Fruit fly (Drosophila melanogaster) whole organism, embryonic: Measurements from ENCODE around the gene CG5910.

Experiments used
- Atf-2 ChIP-seq: fragments of 200-800 bp; sonication (Bioruptor generic); optimal IDR thresholded peaks from 2 replicates; lab custom pipeline; 2016; ENCODE audit warnings: missing biosample characterization, missing genetic modification characterization
- CG1024 ChIP-seq: fragments of 200-800 bp; sonication (Bioruptor generic); IDR thresholded peaks from 2 replicates; pipeline ENCODE4 v1.3.6; 2022; ENCODE audit warnings: missing biosample characterization, missing genetic modification characterization
- CG10321 ChIP-seq: fragments of 200-800 bp; sonication (Bioruptor generic); IDR thresholded peaks from 2 replicates; pipeline ENCODE4 v1.3.6; 2022; ENCODE audit warnings: missing biosample characterization, missing genetic modification characterization
- CG11560 ChIP-seq: fragments of 200-800 bp; sonication (Bioruptor generic); IDR thresholded peaks from 3 replicates; pipeline ENCODE4 v1.3.6; 2022; ENCODE audit warnings: missing biosample characterization, missing genetic modification characterization
- CG12236 ChIP-seq: fragments of 200-800 bp; sonication (Bioruptor generic); optimal IDR thresholded peaks from 2 replicates; lab custom pipeline; 2016; ENCODE audit warnings: missing biosample characterization, missing genetic modification characterization
- CG1233 ChIP-seq: fragments of 200-800 bp; sonication (Bioruptor generic); optimal IDR thresholded peaks from 4 replicates; lab custom pipeline; 2018; ENCODE audit warnings: missing biosample characterization, mild to moderate bottlenecking, missing genetic modification characterization
- CG12659 ChIP-seq: fragments of 200-800 bp; sonication (Bioruptor generic); optimal IDR thresholded peaks from 3 replicates; lab custom pipeline; 2017; ENCODE audit warnings: mild to moderate bottlenecking, missing biosample characterization, missing genetic modification reagents, missing genetic modification characterization
- CG12942 ChIP-seq: fragments of 200-800 bp; sonication (Bioruptor generic); optimal IDR thresholded peaks from 3 replicates; lab custom pipeline; 2016; ENCODE audit warnings: missing biosample characterization, missing genetic modification characterization
- CG13894 ChIP-seq: fragments of 200-800 bp; sonication (Bioruptor generic); optimal IDR thresholded peaks from 3 replicates; lab custom pipeline; 2018; ENCODE audit warnings: missing biosample characterization, mild to moderate bottlenecking, missing genetic modification characterization, moderate library complexity
- CG14050 ChIP-seq: fragments of 200-800 bp; sonication (Bioruptor generic); IDR thresholded peaks from 3 replicates; pipeline ENCODE4 v1.3.6; 2022; ENCODE audit warnings: missing biosample characterization, missing genetic modification characterization
- CG14860 ChIP-seq: fragments of 200-800 bp; sonication (Bioruptor generic); IDR thresholded peaks from 3 replicates; pipeline ENCODE4 v1.3.6; 2022; ENCODE audit warnings: missing biosample characterization, missing genetic modification characterization; ENCODE audit not compliant: partially characterized antibody
- CG15011 ChIP-seq: fragments of 200-800 bp; sonication (Bioruptor generic); optimal IDR thresholded peaks from 3 replicates; lab custom pipeline; 2018; ENCODE audit warnings: missing biosample characterization, mild to moderate bottlenecking, missing genetic modification characterization
- CG15269 ChIP-seq: fragments of 200-800 bp; sonication (Bioruptor generic); optimal IDR thresholded peaks from 2 replicates; lab custom pipeline; 2018; ENCODE audit warnings: missing biosample characterization, mild to moderate bottlenecking, missing genetic modification characterization, moderate library complexity
- CG15514 ChIP-seq: fragments of 200-800 bp; sonication (Bioruptor generic); optimal IDR thresholded peaks from 3 replicates; lab custom pipeline; 2017; ENCODE audit warnings: missing biosample characterization, missing genetic modification characterization, mild to moderate bottlenecking, moderate library complexity, missing genetic modification reagents
- CG15696 ChIP-seq: fragments of 200-800 bp; sonication (Bioruptor generic); optimal IDR thresholded peaks from 2 replicates; lab custom pipeline; 2019; ENCODE audit warnings: missing biosample characterization, mild to moderate bottlenecking, missing genetic modification characterization, moderate library complexity
- CG16779 ChIP-seq: fragments of 200-800 bp; sonication (Bioruptor generic); IDR thresholded peaks from 2 replicates; pipeline ENCODE4 v1.3.6; 2022; ENCODE audit warnings: missing biosample characterization, missing genetic modification characterization
- CG17361 ChIP-seq: fragments of 200-800 bp; sonication (Bioruptor generic); IDR thresholded peaks from 3 replicates; pipeline ENCODE4 v1.3.6; 2022; ENCODE audit warnings: missing biosample characterization, missing genetic modification characterization
- CG18011 ChIP-seq: fragments of 200-800 bp; sonication (Bioruptor generic); optimal IDR thresholded peaks from 2 replicates; lab custom pipeline; 2017; ENCODE audit warnings: missing biosample characterization, missing genetic modification characterization, mild to moderate bottlenecking, moderate library complexity, missing genotype
- CG18619 ChIP-seq: fragments of 200-800 bp; sonication (Bioruptor generic); optimal IDR thresholded peaks from 3 replicates; lab custom pipeline; 2017; ENCODE audit warnings: missing biosample characterization, mild to moderate bottlenecking, missing genetic modification characterization
- CG2120 ChIP-seq: fragments of 200-800 bp; sonication (Bioruptor generic); optimal IDR thresholded peaks from 3 replicates; lab custom pipeline; 2016; ENCODE audit warnings: missing biosample characterization, missing genetic modification characterization
- CG2202 ChIP-seq: fragments of 200-800 bp; sonication (Bioruptor generic); optimal IDR thresholded peaks from 2 replicates; lab custom pipeline; 2018; ENCODE audit warnings: missing biosample characterization, mild to moderate bottlenecking, missing genetic modification characterization
- CG3065 ChIP-seq: fragments of 200-800 bp; sonication (Bioruptor generic); optimal IDR thresholded peaks from 2 replicates; lab custom pipeline; 2016; ENCODE audit warnings: missing biosample characterization, missing genetic modification characterization
- CG3407 ChIP-seq: fragments of 200-800 bp; sonication (Bioruptor generic); optimal IDR thresholded peaks from 2 replicates; lab custom pipeline; 2018; ENCODE audit warnings: missing biosample characterization, mild to moderate bottlenecking, missing genetic modification characterization
- CG3847 ChIP-seq: fragments of 200-800 bp; sonication (Bioruptor generic); IDR thresholded peaks from 2 replicates; pipeline ENCODE4 v1.3.6; 2022; ENCODE audit warnings: missing biosample characterization, missing genetic modification characterization
- CG4404 ChIP-seq: fragments of 200-800 bp; sonication (Bioruptor generic); IDR thresholded peaks from 2 replicates; pipeline ENCODE4 v1.3.6; 2022; ENCODE audit warnings: missing biosample characterization, missing genetic modification characterization
- CG6854 ChIP-seq: fragments of 200-800 bp; sonication (Bioruptor generic); optimal IDR thresholded peaks from 3 replicates; lab custom pipeline; 2017; ENCODE audit warnings: missing biosample characterization, mild to moderate bottlenecking, missing genetic modification characterization
- CG8281 ChIP-seq: fragments of 200-800 bp; sonication (Bioruptor generic); optimal IDR thresholded peaks from 2 replicates; lab custom pipeline; 2018; ENCODE audit warnings: missing biosample characterization, mild to moderate bottlenecking, missing genetic modification characterization, moderate library complexity
- CG8478 ChIP-seq: fragments of >200 bp; optimal IDR thresholded peaks from 2 replicates; lab custom pipeline; 2018
- Lpt ChIP-seq: fragments of >200 bp; optimal IDR thresholded peaks from 2 replicates; lab custom pipeline; 2018; ENCODE audit warnings: missing biosample characterization, missing genetic modification characterization
- Meics ChIP-seq: fragments of 200-800 bp; sonication (Bioruptor generic); optimal IDR thresholded peaks from 2 replicates; lab custom pipeline; 2017; ENCODE audit warnings: missing biosample characterization, mild to moderate bottlenecking, missing genetic modification characterization
- Scr ChIP-seq: fragments of 200-800 bp; sonication (Bioruptor generic); IDR thresholded peaks from 2 replicates; pipeline ENCODE4 v1.3.6; 2022; ENCODE audit warnings: missing biosample characterization, missing genetic modification characterization; ENCODE audit not compliant: partially characterized antibody
- Sry-β ChIP-seq: fragments of 200-800 bp; sonication (Bioruptor generic); optimal IDR thresholded peaks from 2 replicates; lab custom pipeline; 2018; ENCODE audit warnings: missing biosample characterization, mild to moderate bottlenecking, missing genetic modification characterization, moderate library complexity
- br ChIP-seq: fragments of >200 bp; optimal IDR thresholded peaks from 2 replicates; lab custom pipeline; 2017
- croc ChIP-seq: fragments of 200-800 bp; sonication (Bioruptor generic); conservative IDR thresholded peaks from 3 replicates; pipeline ENCODE4 v1.3.6; 2022; ENCODE audit warnings: missing biosample characterization, missing genetic modification characterization
- dmrt11E ChIP-seq: fragments of 200-800 bp; sonication (Bioruptor generic); optimal IDR thresholded peaks from 3 replicates; lab custom pipeline; 2018; ENCODE audit warnings: missing biosample characterization, mild to moderate bottlenecking, missing genetic modification characterization, moderate library complexity
- eyg ChIP-seq: fragments of 200-800 bp; sonication (Bioruptor generic); optimal IDR thresholded peaks from 3 replicates; lab custom pipeline; 2016; ENCODE audit warnings: missing biosample characterization, missing genetic modification characterization
- fru ChIP-seq: fragments of >200 bp; optimal IDR thresholded peaks from 2 replicates; lab custom pipeline; 2017
- fu2 ChIP-seq: fragments of 200-800 bp; sonication (Bioruptor generic); optimal IDR thresholded peaks from 2 replicates; lab custom pipeline; 2016; ENCODE audit warnings: missing biosample characterization, missing genetic modification characterization
- gcm2 ChIP-seq: fragments of 200-800 bp; sonication (Bioruptor generic); optimal IDR thresholded peaks from 2 replicates; lab custom pipeline; 2016; ENCODE audit warnings: missing biosample characterization, missing genetic modification characterization
- grn ChIP-seq: fragments of 200-800 bp; sonication (Bioruptor generic); optimal IDR thresholded peaks from 3 replicates; lab custom pipeline; 2017; ENCODE audit warnings: missing biosample characterization, missing genetic modification characterization
- gro ChIP-seq: fragments of 200-800 bp; sonication (Bioruptor generic); optimal IDR thresholded peaks from 2 replicates; lab custom pipeline; 2016; ENCODE audit warnings: missing biosample characterization, missing genetic modification characterization
- insv ChIP-seq, 2 experiments: fragments of 200-800 bp; sonication (Bioruptor generic); optimal IDR thresholded peaks; 3 replicates each; lab custom pipeline; 2016 to 2018; ENCODE audit warnings: missing biosample characterization in 2 of 2, missing genetic modification characterization in 2 of 2
- inv ChIP-seq: fragments of 200-800 bp; sonication (Bioruptor generic); IDR thresholded peaks from 2 replicates; pipeline ENCODE4 v1.3.6; 2022; ENCODE audit warnings: missing biosample characterization, missing genetic modification characterization; ENCODE audit not compliant: partially characterized antibody
- kay ChIP-seq: fragments of 200-800 bp; sonication (Bioruptor generic); optimal IDR thresholded peaks from 2 replicates; lab custom pipeline; 2016; ENCODE audit warnings: missing biosample characterization, missing genetic modification characterization
- ken ChIP-seq: fragments of 200-800 bp; sonication (Bioruptor generic); IDR thresholded peaks from 3 replicates; pipeline ENCODE4 v1.3.6; 2022; ENCODE audit warnings: missing biosample characterization, missing genetic modification characterization
- lmd ChIP-seq: fragments of 200-800 bp; sonication (Bioruptor generic); IDR thresholded peaks from 2 replicates; pipeline ENCODE4 v1.3.6; 2022; ENCODE audit warnings: missing biosample characterization, missing genetic modification characterization
- otp ChIP-seq: fragments of 200-800 bp; sonication (Bioruptor generic); IDR thresholded peaks from 3 replicates; pipeline ENCODE4, ENCODE4 v1.3.6; 2022; ENCODE audit warnings: missing biosample characterization, missing genetic modification characterization
- repo ChIP-seq: fragments of 200-800 bp; sonication (Bioruptor generic); optimal IDR thresholded peaks from 2 replicates; lab custom pipeline; 2016; ENCODE audit warnings: missing biosample characterization, missing genetic modification characterization
- slou ChIP-seq: fragments of 200-800 bp; sonication (Bioruptor generic); optimal IDR thresholded peaks from 3 replicates; lab custom pipeline; 2016; ENCODE audit warnings: missing biosample characterization, missing genetic modification characterization
- so ChIP-seq: fragments of 200-800 bp; sonication (Bioruptor generic); IDR thresholded peaks from 3 replicates; pipeline ENCODE4 v1.3.6; 2022; ENCODE audit warnings: missing biosample characterization, missing genetic modification characterization
- trh ChIP-seq: fragments of 200-800 bp; sonication (Bioruptor generic); optimal IDR thresholded peaks from 2 replicates; lab custom pipeline; 2016; ENCODE audit warnings: missing biosample characterization, missing genetic modification characterization
- tx ChIP-seq: fragments of 200-800 bp; sonication (Bioruptor generic); optimal IDR thresholded peaks from 2 replicates; lab custom pipeline; 2016; ENCODE audit warnings: missing biosample characterization, missing genetic modification characterization

The CG5910 gene

dm6 chr3L:20399550-20400109 is 42.6 kb upstream of the CG5910 start (continued):
- TF ChIP-seq CG1233 (GFP tag; lab: Kevin White, UChicago), result peak; percentile 85
- TF ChIP-seq tx (GFP tag; lab: Kevin White, UChicago), result peak; percentile 74
- peak; percentile 53 for TF ChIP-seq eyg (GFP tag; lab: Kevin White, UChicago)
- peak; percentile 78 for TF ChIP-seq CG15514 (GFP tag; lab: Kevin White, UChicago)
- peak; percentile 93 for TF ChIP-seq CG12659 (GFP tag; lab: Kevin White, UChicago)
- peak; percentile 83 for TF ChIP-seq CG3847 (GFP tag; lab: Robert Waterston, UW)
- peak; percentile 80 for TF ChIP-seq kay (GFP tag; lab: Kevin White, UChicago)
- peak; percentile 82 for TF ChIP-seq slou (GFP tag; lab: Kevin White, UChicago)
- TF ChIP-seq br (lab: Kevin White, UChicago), result no peak
- TF ChIP-seq insv (GFP tag; optimal IDR thresholded peaks at IDR 0.05; lab: Kevin White, UChicago), result peak in 1 of 2 experiments; percentile 57
- TF ChIP-seq Atf-2 (GFP tag; lab: Kevin White, UChicago), result peak; percentile 81
- peak; percentile 66 for TF ChIP-seq gcm2 (GFP tag; lab: Kevin White, UChicago)
- peak; percentile 74 for TF ChIP-seq CG12942 (GFP tag; lab: Kevin White, UChicago)
- TF ChIP-seq CG10321 (GFP tag; lab: Robert Waterston, UW), result peak; percentile 54; the same call in 1 of the 2 replicates
- TF ChIP-seq CG1024, result 0 out of 2 replicates have a peak, but pooled peaks have one; percentile 50
- peak; percentile 65 for TF ChIP-seq CG3407 (GFP tag; lab: Kevin White, UChicago)
- TF ChIP-seq so (GFP tag; lab: Robert Waterston, UW), result peak; percentile 73
- no peak for TF ChIP-seq Sry-β (GFP tag; lab: Kevin White, UChicago)
- TF ChIP-seq CG14050, result peak; percentile 76
- peak; percentile 79 for TF ChIP-seq CG13894 (tag; lab: Kevin White, UChicago)
- TF ChIP-seq CG8478 (lab: Kevin White, UChicago), result no peak
- peak; percentile 88 for TF ChIP-seq lmd (GFP tag; lab: Robert Waterston, UW)
- TF ChIP-seq CG14860 (GFP tag; lab: Robert Waterston, UW), result no peak
- peak; percentile 74; the same call in 1 of the 3 replicates for TF ChIP-seq otp (GFP tag; lab: Robert Waterston, UW)
- TF ChIP-seq trh (GFP tag; lab: Kevin White, UChicago), result peak; percentile 73
- peak; percentile 66 for TF ChIP-seq CG16779 (GFP tag; lab: Robert Waterston, UW)
- peak; percentile 65 for TF ChIP-seq CG18011 (GFP tag; lab: Kevin White, UChicago)
- no peak for TF ChIP-seq Lpt (GFP tag; lab: Kevin White, UChicago)
- TF ChIP-seq CG2202, result peak; percentile 63
- TF ChIP-seq fru (lab: Kevin White, UChicago), result no peak
- TF ChIP-seq CG18619 (GFP tag; lab: Kevin White, UChicago), result peak; percentile 89
- TF ChIP-seq CG15011 (GFP tag; lab: Kevin White, UChicago), result peak; percentile 89
- TF ChIP-seq dmrt11E (tag; lab: Kevin White, UChicago), result peak; percentile 71
- peak; percentile 93 for TF ChIP-seq CG2120 (GFP tag; lab: Kevin White, UChicago)
- no peak for TF ChIP-seq Scr
- peak; percentile 94 for TF ChIP-seq CG15269
- peak; percentile 56; the same call in 1 of the 3 replicates for TF ChIP-seq ken (GFP tag; lab: Robert Waterston, UW)
- no peak for TF ChIP-seq grn (GFP tag; lab: Kevin White, UChicago)
- peak; percentile 89 for TF ChIP-seq Meics (GFP tag; lab: Kevin White, UChicago)
- peak; percentile 77 for TF ChIP-seq CG3065
- TF ChIP-seq fu2, result peak; percentile 71
- peak; percentile 67 for TF ChIP-seq CG4404
- peak; percentile 15 for TF ChIP-seq CG12236 (GFP tag; lab: Kevin White, UChicago)
- TF ChIP-seq inv, result no peak
- peak; percentile 80 for TF ChIP-seq CG8281 (tag; lab: Kevin White, UChicago)
- peak; percentile 96 for TF ChIP-seq CG17361 (GFP tag; lab: Robert Waterston, UW)
- TF ChIP-seq CG6854, result peak; percentile 66
- peak; percentile 72 for TF ChIP-seq croc
- peak; percentile 77 for TF ChIP-seq CG15696 (tag; lab: Kevin White, UChicago)
- peak; percentile 80 for TF ChIP-seq gro
- peak; percentile 7 for TF ChIP-seq repo (GFP tag; lab: Kevin White, UChicago)
- peak; percentile 74 for TF ChIP-seq CG11560
